Worm (Caenorhabditis elegans) whole organism, L3 larva: Measurements from ENCODE around the gene Y38F2AR.10.

Experiments used
- aly-2 ChIP-seq: fragments of 150-350 bp; optimal IDR thresholded peaks from 2 replicates; lab custom pipeline; 2014; ENCODE audit warnings: missing biosample characterization, missing genetic modification characterization
- elt-3 ChIP-seq, 3 experiments: fragments of 150-350 bp in 1 of 3; sonication (generic microtip) in 2 of 3; optimal IDR thresholded peaks; 2 replicates in 2 of 3; 4 replicates in 1 of 3; lab custom pipeline; 2014 to 2017; ENCODE audit warnings: missing biosample characterization in 3 of 3, missing genetic modification characterization in 3 of 3
- fkh-10 ChIP-seq: sonication (generic microtip); optimal IDR thresholded peaks from 2 replicates; lab custom pipeline; 2017; ENCODE audit warnings: missing biosample characterization, missing genetic modification reagents, missing genetic modification characterization
- fos-1 ChIP-seq: fragments of 150-350 bp; optimal IDR thresholded peaks from 2 replicates; lab custom pipeline; 2014; ENCODE audit warnings: missing biosample characterization, missing genetic modification characterization
- jun-1 ChIP-seq: fragments of 150-350 bp; optimal IDR thresholded peaks from 2 replicates; lab custom pipeline; 2014; ENCODE audit warnings: missing biosample characterization, missing genetic modification reagents, missing genetic modification characterization
- lin-39 ChIP-seq: fragments of 150-350 bp; optimal IDR thresholded peaks from 2 replicates; lab custom pipeline; 2018; ENCODE audit warnings: missing biosample characterization, missing genetic modification reagents, missing genetic modification characterization
- mdl-1 ChIP-seq: fragments of 150-350 bp; optimal IDR thresholded peaks from 2 replicates; lab custom pipeline; 2014; ENCODE audit warnings: missing biosample characterization, missing genetic modification characterization
- nhr-43 ChIP-seq: sonication (generic microtip); optimal IDR thresholded peaks from 2 replicates; lab custom pipeline; 2016; ENCODE audit warnings: mild to moderate bottlenecking, missing genetic modification characterization, missing compliant biosample characterization; ENCODE audit not compliant: poor library complexity, severe bottlenecking
- snpc-4 ChIP-seq: fragments of 150-350 bp; optimal IDR thresholded peaks from 2 replicates; lab custom pipeline; 2014; ENCODE audit warnings: missing biosample characterization, missing genetic modification characterization
- unc-62 ChIP-seq: fragments of 150-350 bp; sonication (generic microtip); optimal IDR thresholded peaks from 4 replicates; lab custom pipeline; 2014; ENCODE audit warnings: missing biosample characterization, missing genetic modification reagents, missing genetic modification characterization

ce11 chrIV:2408437-2408836 lies 9.1 kb upstream of the Y38F2AR.10 start:
- TF ChIP-seq jun-1 (peak; percentile 43), nhr-43 (tag; lab: Kevin White, UChicago) (peak; percentile 74), snpc-4 (tag; lab: Kevin White, UChicago) (no peak), fos-1 (tag; lab: Kevin White, UChicago) (peak; percentile 44), mdl-1 (no peak), unc-62 (GFP tag; lab: Kevin White, UChicago) (no peak), lin-39 (peak; percentile 93), elt-3 (tag; optimal IDR thresholded peaks at IDR 0.05; lab: Kevin White, UChicago) (peak in 1 of 3 experiments; percentile 56), aly-2 (tag; lab: Kevin White, UChicago) (no peak), fkh-10 (GFP tag; lab: Kevin White, UChicago) (peak; percentile 19)
